Fruit fly (Drosophila melanogaster): ENCODE data around the gene robo2.

Gene robo2

DNA sequence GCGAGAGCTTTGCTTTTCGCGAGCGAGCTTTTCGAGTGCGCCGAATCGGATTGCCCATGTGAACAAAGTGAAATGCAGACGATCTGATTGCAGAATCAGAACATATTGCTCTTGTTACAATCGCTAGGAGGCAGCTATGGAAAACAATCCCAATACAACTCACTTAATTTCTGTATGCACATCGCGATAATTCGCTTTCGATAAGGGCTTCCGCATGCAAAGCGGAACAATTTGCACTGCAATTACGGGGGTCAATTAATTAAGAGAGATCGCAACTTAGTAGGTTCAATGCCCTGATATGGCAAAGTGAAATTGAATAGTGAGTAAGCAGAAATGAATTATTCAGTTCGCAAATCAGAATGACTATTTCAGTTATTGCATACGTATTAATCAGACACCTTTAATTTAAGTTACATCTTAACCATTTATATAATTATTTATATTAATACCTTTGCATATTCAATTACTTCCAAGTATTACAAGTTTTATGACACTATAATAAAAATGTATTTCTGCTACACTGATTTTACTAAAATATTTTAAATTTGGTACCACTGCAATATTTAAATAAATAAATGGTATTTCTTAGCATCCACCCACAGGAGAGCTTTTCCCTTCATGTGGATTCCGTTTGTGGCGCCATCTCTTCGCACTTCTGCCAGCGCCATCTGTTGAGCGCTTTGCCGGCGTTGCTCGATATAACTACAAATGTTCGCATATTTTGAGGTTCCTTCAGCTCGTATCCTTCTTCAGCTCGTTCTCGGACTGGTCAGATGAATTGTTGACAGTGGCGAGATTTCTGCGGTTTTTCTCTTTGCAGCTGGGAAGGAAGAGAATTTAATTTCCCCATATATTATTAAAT is 58.3 kb downstream of the robo2 start, which contains the start of gene NLaz (continued):
- peak; percentile 25 for TF ChIP-seq lilli (GFP tag; optimal IDR thresholded peaks at IDR 0.05)
- TF ChIP-seq Doc2 (GFP tag; IDR thresholded peaks at IDR 0.05): no peak
- no peak for TF ChIP-seq CG4282 (GFP tag; optimal IDR thresholded peaks at IDR 0.05)
- peak; percentile 56; the same call in 2 of the 4 replicates for TF ChIP-seq Gug (GFP tag; IDR thresholded peaks at IDR 0.05)
- no peak for TF ChIP-seq CG17802 (tag; optimal IDR thresholded peaks at IDR 0.05)
- TF ChIP-seq pfk (GFP tag; optimal IDR thresholded peaks at IDR 0.05): no peak
- TF ChIP-seq CG9932 (GFP tag; IDR thresholded peaks at IDR 0.05): peak; percentile 12; the same call in 1 of the 2 replicates
- TF ChIP-seq CG4360 (GFP tag; IDR thresholded peaks at IDR 0.05): no peak
- peak; percentile 57 for TF ChIP-seq CG14441 (GFP tag; IDR thresholded peaks at IDR 0.05)
- no peak for TF ChIP-seq tx (GFP tag; optimal IDR thresholded peaks at IDR 0.05)
- peak; percentile 65; the same call in 1 of the 3 replicates for TF ChIP-seq Dbx (GFP tag; IDR thresholded peaks at IDR 0.05)
- TF ChIP-seq NFAT (GFP tag; IDR thresholded peaks at IDR 0.05): peak; percentile 68
- TF ChIP-seq salm (tag; optimal IDR thresholded peaks at IDR 0.05): no peak
- peak; percentile 97 for TF ChIP-seq CG11456 (GFP tag; IDR thresholded peaks at IDR 0.05)
- no peak for TF ChIP-seq ATbp (GFP tag; optimal IDR thresholded peaks at IDR 0.05)
- TF ChIP-seq nerfin-1 (tag; optimal IDR thresholded peaks at IDR 0.05): no peak
- TF ChIP-seq gem (tag; optimal IDR thresholded peaks at IDR 0.05): peak; percentile 12
- peak; percentile 69 for TF ChIP-seq ttk (GFP tag; IDR thresholded peaks at IDR 0.05)
- peak; percentile 62 for TF ChIP-seq CG17328 (GFP tag; IDR thresholded peaks at IDR 0.05)
- TF ChIP-seq CG18011 (GFP tag; optimal IDR thresholded peaks at IDR 0.05): no peak
- TF ChIP-seq ind (GFP tag; optimal IDR thresholded peaks at IDR 0.05): peak; percentile 2
- TF ChIP-seq sna (GFP tag; IDR thresholded peaks at IDR 0.05; ENCODE audit: partially characterized antibody): no peak
- no peak for TF ChIP-seq CG31441 (GFP tag; IDR thresholded peaks at IDR 0.05)
- peak; percentile 73; the same call in 2 of the 3 replicates for TF ChIP-seq zfh1 (GFP tag; IDR thresholded peaks at IDR 0.05)
- peak; percentile 45 for TF ChIP-seq Sox102F (GFP tag; optimal IDR thresholded peaks at IDR 0.05)
- TF ChIP-seq tgo (GFP tag; IDR thresholded peaks at IDR 0.05): peak; percentile 67; the same call in 2 of the 3 replicates
- peak; percentile 69 for TF ChIP-seq H2.0 (GFP tag; IDR thresholded peaks at IDR 0.05)
- TF ChIP-seq Dfd (GFP tag; optimal IDR thresholded peaks at IDR 0.05): no peak
- TF ChIP-seq CG10431 (GFP tag; optimal IDR thresholded peaks at IDR 0.05): peak; percentile 1
- TF ChIP-seq ci (GFP tag; IDR thresholded peaks at IDR 0.05): peak; percentile 44; the same call in 1 of the 3 replicates
- no peak for TF ChIP-seq run (tag; optimal IDR thresholded peaks at IDR 0.05)
- peak; percentile 2 for TF ChIP-seq scrt (GFP tag; optimal IDR thresholded peaks at IDR 0.05)
- TF ChIP-seq Six4 (GFP tag; optimal IDR thresholded peaks at IDR 0.05): no peak
- no peak for TF ChIP-seq Stat92E (GFP tag; optimal IDR thresholded peaks at IDR 0.05)
- peak; percentile 63 for TF ChIP-seq CG11504 (tag; optimal IDR thresholded peaks at IDR 0.05)
- peak; percentile 83; the same call in 2 of the 3 replicates for TF ChIP-seq ken (GFP tag; IDR thresholded peaks at IDR 0.05)
- no peak for TF ChIP-seq twi (tag; optimal IDR thresholded peaks at IDR 0.05)
- 0 out of 2 replicates have a peak, but pooled peaks have one; percentile 27 for TF ChIP-seq sim (GFP tag; IDR thresholded peaks at IDR 0.05)
- TF ChIP-seq Lim3 (GFP tag; IDR thresholded peaks at IDR 0.05): no peak
- peak; percentile 35 for TF ChIP-seq bcd (GFP tag; optimal IDR thresholded peaks at IDR 0.05)
- no peak for TF ChIP-seq CG43689 (GFP tag; IDR thresholded peaks at IDR 0.05)
- no peak for TF ChIP-seq YL-1 (GFP tag; optimal IDR thresholded peaks at IDR 0.05)
- TF ChIP-seq Mrtf (GFP tag; IDR thresholded peaks at IDR 0.05): peak; percentile 84; the same call in 2 of the 3 replicates
- TF ChIP-seq Nf-YA (GFP tag; IDR thresholded peaks at IDR 0.05): 0 out of 2 replicates have a peak, but pooled peaks have one; percentile 21
- no peak for TF ChIP-seq sug (tag; optimal IDR thresholded peaks at IDR 0.05)
- TF ChIP-seq exex (tag; optimal IDR thresholded peaks at IDR 0.05): no peak
- no peak for TF ChIP-seq sens-2 (GFP tag; IDR thresholded peaks at IDR 0.05)
- peak; percentile 42 for TF ChIP-seq ewg (GFP tag; optimal IDR thresholded peaks at IDR 0.05)
- TF ChIP-seq tin (GFP tag; optimal IDR thresholded peaks at IDR 0.05): peak; percentile 44
